Worm (Caenorhabditis elegans) whole organism, early embryonic: ENCODE measurements around the gene eea-1.
"Not testable (repeated sequence)": the region's sequence is repeated elsewhere in the genome, so short reads cannot be mapped to it uniquely, and the experiment has no call there.

ENCODE experiments used
- ama-1 ChIP-seq: fragments of 150-350 bp; optimal IDR thresholded peaks from 2 replicates; lab custom pipeline; 2014
- hmg-4 ChIP-seq: fragments of 200-800 bp; sonication (Bioruptor generic); optimal IDR thresholded peaks from 2 replicates; lab custom pipeline; 2018; ENCODE audit warnings: mild to moderate bottlenecking, missing genetic modification characterization, missing compliant biosample characterization
- scrt-1 ChIP-seq: fragments of 200-800 bp; sonication (Bioruptor generic); IDR thresholded peaks from 2 replicates; pipeline ENCODE4 v1.3.6; 2022; ENCODE audit warnings: missing genetic modification characterization, missing compliant biosample characterization
- sea-1 ChIP-seq: fragments of 200-800 bp; sonication (Bioruptor generic); conservative IDR thresholded peaks from 2 replicates; pipeline ENCODE4 v1.3.6; 2022; ENCODE audit warnings: missing genetic modification characterization, missing compliant biosample characterization
- tbx-11 ChIP-seq: fragments of 200-800 bp; sonication (Bioruptor generic); IDR thresholded peaks from 2 replicates; pipeline ENCODE4 v1.3.6; 2022; ENCODE audit warnings: missing genetic modification characterization, missing compliant biosample characterization

DNA sequence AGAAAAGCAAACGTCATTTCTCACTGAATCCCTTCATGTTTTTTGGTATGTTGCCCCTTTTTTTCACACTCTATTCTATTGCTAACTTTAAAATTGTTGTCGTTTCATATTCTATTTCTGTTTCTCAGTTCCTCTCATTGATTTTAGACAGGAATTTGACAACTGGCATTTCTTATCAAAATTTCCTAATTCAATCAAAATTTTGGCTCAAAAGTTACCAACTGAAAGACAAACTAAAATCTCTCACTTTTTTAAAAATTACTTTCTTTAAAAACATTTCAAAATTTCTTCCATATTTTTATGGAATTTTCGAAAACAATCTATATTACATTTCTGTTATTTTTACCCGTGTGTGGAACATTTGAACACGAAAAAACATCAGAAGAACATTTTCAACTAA lies 53.6 kb downstream of the eea-1 start, which contains the start of gene Y2H9A.6:
- not testable (repeated sequence) for TF ChIP-seq ama-1; tbx-11 (GFP tag; lab: Robert Waterston, UW); sea-1 (GFP tag; lab: Robert Waterston, UW); scrt-1 (GFP tag; lab: Robert Waterston, UW); hmg-4 (GFP tag; lab: Kevin White, UChicago)
